Fruit fly (Drosophila melanogaster) whole organism, embryonic: ENCODE measurements around the gene CG33668.
A peak's percentile ranks its signal among the peaks of the same experiment; 100 is the strongest.

ENCODE experiments used
- ATbp ChIP-seq: fragments of 200-800 bp; sonication (Bioruptor generic); optimal IDR thresholded peaks from 2 replicates; lab custom pipeline; 2017; ENCODE audit warnings: missing biosample characterization, mild to moderate bottlenecking, missing genetic modification characterization, missing genetic modification reagents
- Asciz ChIP-seq: fragments of 200-800 bp; sonication (Bioruptor generic); optimal IDR thresholded peaks from 2 replicates; lab custom pipeline; 2017; ENCODE audit warnings: missing biosample characterization, mild to moderate bottlenecking, missing genetic modification characterization, missing genetic modification reagents
- Atf3 ChIP-seq: fragments of 200-800 bp; sonication (Bioruptor generic); optimal IDR thresholded peaks from 3 replicates; lab custom pipeline; 2016; ENCODE audit warnings: missing biosample characterization, missing genetic modification characterization
- CG11093 ChIP-seq: fragments of 200-800 bp; sonication (Bioruptor generic); IDR thresholded peaks from 3 replicates; pipeline ENCODE4 v1.3.6; 2022; ENCODE audit warnings: missing biosample characterization, missing genetic modification characterization
- CG11560 ChIP-seq: fragments of 200-800 bp; sonication (Bioruptor generic); IDR thresholded peaks from 3 replicates; pipeline ENCODE4 v1.3.6; 2022; ENCODE audit warnings: missing biosample characterization, missing genetic modification characterization
- CG13296 ChIP-seq: fragments of 200-800 bp; sonication (Bioruptor generic); optimal IDR thresholded peaks from 3 replicates; lab custom pipeline; 2018; ENCODE audit warnings: missing biosample characterization, mild to moderate bottlenecking, missing genetic modification characterization
- CG13624 ChIP-seq: fragments of 200-800 bp; sonication (Bioruptor generic); optimal IDR thresholded peaks from 2 replicates; lab custom pipeline; 2016; ENCODE audit warnings: missing biosample characterization, missing genetic modification characterization
- CG14014 ChIP-seq: fragments of 200-800 bp; sonication (Bioruptor generic); IDR thresholded peaks from 2 replicates; pipeline ENCODE4 v1.3.6; 2022; ENCODE audit warnings: missing biosample characterization, missing genetic modification characterization
- CG15479 ChIP-seq: fragments of 200-800 bp; sonication (Bioruptor generic); optimal IDR thresholded peaks from 3 replicates; lab custom pipeline; 2019; ENCODE audit warnings: missing biosample characterization, mild to moderate bottlenecking, missing genetic modification characterization, moderate library complexity
- CG1647 ChIP-seq: fragments of 200-800 bp; sonication (Bioruptor generic); optimal IDR thresholded peaks from 3 replicates; lab custom pipeline; 2016; ENCODE audit warnings: missing biosample characterization, missing genetic modification characterization
- CG16815 ChIP-seq: fragments of 200-800 bp; sonication (Bioruptor generic); optimal IDR thresholded peaks from 3 replicates; lab custom pipeline; 2017; ENCODE audit warnings: missing biosample characterization, mild to moderate bottlenecking, missing genetic modification characterization
- CG17568 ChIP-seq: fragments of 200-800 bp; sonication (Bioruptor generic); optimal IDR thresholded peaks from 2 replicates; lab custom pipeline; 2018; ENCODE audit warnings: missing biosample characterization, mild to moderate bottlenecking, missing genetic modification characterization, moderate library complexity
- CG3065 ChIP-seq: fragments of 200-800 bp; sonication (Bioruptor generic); optimal IDR thresholded peaks from 2 replicates; lab custom pipeline; 2016; ENCODE audit warnings: missing biosample characterization, missing genetic modification characterization
- CG31388 ChIP-seq: fragments of 200-800 bp; sonication (Bioruptor generic); optimal IDR thresholded peaks from 2 replicates; lab custom pipeline; 2016; ENCODE audit warnings: missing biosample characterization, missing genetic modification characterization
- CG33213 ChIP-seq: fragments of 200-800 bp; sonication (Bioruptor generic); optimal IDR thresholded peaks from 3 replicates; lab custom pipeline; 2016; ENCODE audit warnings: missing biosample characterization, missing genetic modification characterization
- CG3838 ChIP-seq: fragments of 200-800 bp; sonication (Bioruptor generic); optimal IDR thresholded peaks from 3 replicates; lab custom pipeline; 2016; ENCODE audit warnings: missing biosample characterization, missing genetic modification characterization
- CG4730 ChIP-seq: fragments of 200-800 bp; sonication (Bioruptor generic); IDR thresholded peaks from 2 replicates; pipeline ENCODE4 v1.3.6; 2022; ENCODE audit warnings: missing biosample characterization, missing genetic modification characterization
- CG4854 ChIP-seq: fragments of 200-800 bp; sonication (Bioruptor generic); optimal IDR thresholded peaks from 2 replicates; lab custom pipeline; 2016; ENCODE audit warnings: missing biosample characterization, missing genetic modification characterization, inconsistent platforms
- CG5953 ChIP-seq: fragments of 200-800 bp; sonication (Bioruptor generic); IDR thresholded peaks from 2 replicates; pipeline ENCODE4 v1.3.6; 2022; ENCODE audit warnings: missing biosample characterization, missing genetic modification characterization
- CG6689 ChIP-seq: fragments of 200-800 bp; sonication (Bioruptor generic); IDR thresholded peaks from 2 replicates; pipeline ENCODE4 v1.3.6; 2022; ENCODE audit warnings: missing biosample characterization, missing genetic modification characterization
- CG7839 ChIP-seq: fragments of 200-800 bp; sonication (Bioruptor generic); optimal IDR thresholded peaks from 3 replicates; lab custom pipeline; 2018; ENCODE audit warnings: missing biosample characterization, mild to moderate bottlenecking, missing genetic modification characterization, moderate library complexity
- D19A ChIP-seq: fragments of 200-800 bp; optimal IDR thresholded peaks from 3 replicates; lab custom pipeline; 2019; ENCODE audit warnings: missing biosample characterization, mild to moderate bottlenecking, missing genetic modification characterization, moderate library complexity
- E2f1 ChIP-seq: fragments of 200-800 bp; sonication (Bioruptor generic); IDR thresholded peaks from 2 replicates; pipeline ENCODE4 v1.3.6; 2022; ENCODE audit warnings: missing biosample characterization, missing genetic modification characterization
- ERR ChIP-seq: fragments of 200-800 bp; sonication (Bioruptor generic); optimal IDR thresholded peaks from 2 replicates; lab custom pipeline; 2016; ENCODE audit warnings: missing biosample characterization, missing genetic modification characterization
- Eip74EF ChIP-seq, 2 experiments: fragments of 200-800 bp in 1 of 2; fragments of >200 bp in 1 of 2; sonication (Bioruptor generic) in 1 of 2; optimal IDR thresholded peaks; 2 replicates each; lab custom pipeline; 2017 to 2019; ENCODE audit warnings: missing biosample characterization in 2 of 2, missing genetic modification characterization in 2 of 2, mild to moderate bottlenecking in 1 of 2, moderate library complexity in 1 of 2
- Fer2 ChIP-seq: fragments of 200-800 bp; sonication (Bioruptor generic); optimal IDR thresholded peaks from 2 replicates; lab custom pipeline; 2018; ENCODE audit warnings: missing biosample characterization, mild to moderate bottlenecking, missing genetic modification characterization, moderate library complexity
- Hmr ChIP-seq: fragments of 200-800 bp; sonication (Bioruptor generic); optimal IDR thresholded peaks from 3 replicates; lab custom pipeline; 2017; ENCODE audit warnings: mild to moderate bottlenecking, missing biosample characterization, missing genetic modification reagents, missing genetic modification characterization
- Hr51 ChIP-seq, 2 experiments: fragments of 200-800 bp; sonication (Bioruptor generic); optimal IDR thresholded peaks; 2 replicates in 1 of 2; 3 replicates in 1 of 2; lab custom pipeline; 2016 to 2018; ENCODE audit warnings: missing biosample characterization in 2 of 2, missing genetic modification characterization in 2 of 2, mild to moderate bottlenecking in 1 of 2, moderate library complexity in 1 of 2
- Lim3 ChIP-seq: fragments of 200-800 bp; sonication (Bioruptor generic); IDR thresholded peaks from 2 replicates; pipeline ENCODE4 v1.3.6; 2022; ENCODE audit warnings: missing biosample characterization, missing genetic modification characterization
- Nf-YB ChIP-seq: fragments of 200-800 bp; sonication (Bioruptor generic); optimal IDR thresholded peaks from 3 replicates; lab custom pipeline; 2019; ENCODE audit warnings: missing biosample characterization, mild to moderate bottlenecking, missing genetic modification characterization, moderate library complexity
- Nf-YC ChIP-seq: fragments of 200-800 bp; optimal IDR thresholded peaks from 3 replicates; lab custom pipeline; 2019; ENCODE audit warnings: missing biosample characterization, mild to moderate bottlenecking, missing genetic modification characterization, moderate library complexity
- Scr ChIP-seq: fragments of 200-800 bp; sonication (Bioruptor generic); IDR thresholded peaks from 2 replicates; pipeline ENCODE4 v1.3.6; 2022; ENCODE audit warnings: missing biosample characterization, missing genetic modification characterization; ENCODE audit not compliant: partially characterized antibody
- Sry-δ ChIP-seq: fragments of 200-800 bp; sonication (Bioruptor generic); optimal IDR thresholded peaks from 2 replicates; lab custom pipeline; 2016; ENCODE audit warnings: missing biosample characterization, missing genetic modification characterization
- Ssrp ChIP-seq: fragments of 200-800 bp; sonication (Bioruptor generic); optimal IDR thresholded peaks from 2 replicates; lab custom pipeline; 2018; ENCODE audit warnings: missing biosample characterization, mild to moderate bottlenecking, missing genetic modification characterization, moderate library complexity
- Taf1 ChIP-seq: fragments of 200-800 bp; sonication (Bioruptor generic); IDR thresholded peaks from 2 replicates; pipeline ENCODE4 v1.3.6; 2022; ENCODE audit warnings: missing biosample characterization, missing genetic modification characterization
- Xbp1 ChIP-seq: fragments of 200-800 bp; sonication (Bioruptor generic); optimal IDR thresholded peaks from 3 replicates; lab custom pipeline; 2016; ENCODE audit warnings: missing biosample characterization, mild to moderate bottlenecking, missing genetic modification characterization
- YL-1 ChIP-seq: fragments of 200-800 bp; sonication (Bioruptor generic); optimal IDR thresholded peaks from 3 replicates; lab custom pipeline; 2017; ENCODE audit warnings: missing biosample characterization, mild to moderate bottlenecking, missing genetic modification characterization
- bab2 ChIP-seq: fragments of 200-800 bp; sonication (Bioruptor generic); optimal IDR thresholded peaks from 2 replicates; lab custom pipeline; 2016; ENCODE audit warnings: missing biosample characterization, missing genetic modification characterization
- crp ChIP-seq, 2 experiments: fragments of 200-800 bp; sonication (Bioruptor generic); optimal IDR thresholded peaks; 2 replicates in 1 of 2; 3 replicates in 1 of 2; lab custom pipeline; 2017; ENCODE audit warnings: missing biosample characterization in 2 of 2, missing genetic modification characterization in 2 of 2, mild to moderate bottlenecking in 1 of 2, moderate library complexity in 1 of 2
- cwo ChIP-seq: fragments of 200-800 bp; sonication (Bioruptor generic); optimal IDR thresholded peaks from 3 replicates; lab custom pipeline; 2017; ENCODE audit warnings: missing biosample characterization, missing genetic modification characterization, mild to moderate bottlenecking, moderate library complexity, missing genetic modification reagents
- dmrt11E ChIP-seq: fragments of 200-800 bp; sonication (Bioruptor generic); optimal IDR thresholded peaks from 3 replicates; lab custom pipeline; 2018; ENCODE audit warnings: missing biosample characterization, mild to moderate bottlenecking, missing genetic modification characterization, moderate library complexity
- ken ChIP-seq: fragments of 200-800 bp; sonication (Bioruptor generic); IDR thresholded peaks from 3 replicates; pipeline ENCODE4 v1.3.6; 2022; ENCODE audit warnings: missing biosample characterization, missing genetic modification characterization
- p53 ChIP-seq: fragments of 200-800 bp; sonication (Bioruptor generic); optimal IDR thresholded peaks from 2 replicates; lab custom pipeline; 2016; ENCODE audit warnings: missing biosample characterization, missing genetic modification characterization
- pros ChIP-seq: fragments of 200-800 bp; sonication (Bioruptor generic); optimal IDR thresholded peaks from 3 replicates; lab custom pipeline; 2019; ENCODE audit warnings: missing biosample characterization, mild to moderate bottlenecking, missing genetic modification characterization, moderate library complexity
- pum ChIP-seq: fragments of 200-800 bp; sonication (Bioruptor generic); optimal IDR thresholded peaks from 2 replicates; lab custom pipeline; 2016; ENCODE audit warnings: missing biosample characterization, missing genetic modification characterization
- run ChIP-seq: fragments of 200-800 bp; sonication (Bioruptor generic); optimal IDR thresholded peaks from 3 replicates; lab custom pipeline; 2018; ENCODE audit warnings: missing biosample characterization, mild to moderate bottlenecking, missing genetic modification characterization
- seq ChIP-seq: fragments of 200-800 bp; sonication (Bioruptor generic); IDR thresholded peaks from 2 replicates; pipeline ENCODE4 v1.3.6; 2022; ENCODE audit warnings: missing biosample characterization, missing genetic modification characterization
- tll ChIP-seq, 2 experiments: fragments of 200-800 bp in 1 of 2; fragments of >200 bp in 1 of 2; sonication (Bioruptor generic) in 1 of 2; optimal IDR thresholded peaks; 2 replicates each; lab custom pipeline; 2017 to 2019; ENCODE audit warnings: missing biosample characterization in 2 of 2, missing genetic modification characterization in 2 of 2, mild to moderate bottlenecking in 1 of 2, moderate library complexity in 1 of 2
- tx ChIP-seq: fragments of 200-800 bp; sonication (Bioruptor generic); optimal IDR thresholded peaks from 2 replicates; lab custom pipeline; 2016; ENCODE audit warnings: missing biosample characterization, missing genetic modification characterization
- usp ChIP-seq: fragments of >200 bp; optimal IDR thresholded peaks from 2 replicates; lab custom pipeline; 2017; ENCODE audit warnings: missing biosample characterization, missing genetic modification characterization
- zfh2 ChIP-seq: fragments of 200-800 bp; sonication (Bioruptor generic); optimal IDR thresholded peaks from 2 replicates; lab custom pipeline; 2016; ENCODE audit warnings: missing biosample characterization, missing genetic modification characterization

The CG33668 gene

DNA sequence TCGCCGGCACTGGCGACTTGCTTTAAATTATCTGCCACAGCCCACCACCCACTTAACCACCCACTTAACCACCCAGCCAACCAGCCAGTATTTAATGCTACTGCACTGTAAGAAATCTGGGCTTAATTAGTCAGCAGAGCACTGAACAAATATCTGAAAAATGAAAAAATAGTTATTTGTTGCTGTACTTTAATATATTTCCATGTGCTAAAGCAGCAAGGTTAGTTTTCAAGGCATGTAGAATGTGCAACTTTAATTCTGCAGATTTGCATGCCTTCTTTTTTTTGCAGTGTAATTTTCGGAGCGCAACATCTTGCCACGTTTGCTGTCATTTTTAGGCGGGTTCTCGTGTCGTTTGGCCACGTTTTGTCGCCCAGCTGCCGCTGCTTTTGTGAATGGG is 43.6 kb downstream of the CG33668 start (continued):
- TF ChIP-seq bab2 (GFP tag; lab: Kevin White, UChicago) (peak; percentile 42), Hmr (GFP tag; lab: Kevin White, UChicago) (peak; percentile 67), CG31388 (GFP tag; lab: Kevin White, UChicago) (no peak), CG4854 (GFP tag; lab: Kevin White, UChicago) (no peak), run (tag; lab: Kevin White, UChicago) (no peak), p53 (no peak), Taf1 (no peak), CG7839 (peak; percentile 68), Nf-YC (no peak), seq (GFP tag; lab: Robert Waterston, UW) (peak; percentile 15; the same call in 1 of the 2 replicates), CG3065 (GFP tag; lab: Kevin White, UChicago) (no peak), D19A (tag; lab: Kevin White, UChicago) (peak; percentile 26), zfh2 (peak; percentile 13), CG3838 (no peak), pros (GFP tag; lab: Kevin White, UChicago) (no peak), Eip74EF (GFP tag; optimal IDR thresholded peaks at IDR 0.05; lab: Kevin White, UChicago) (peak in 1 of 2 experiments; percentile 4), E2f1 (peak; percentile 51), ATbp (GFP tag; lab: Kevin White, UChicago) (peak; percentile 34), Hr51 (GFP tag; optimal IDR thresholded peaks at IDR 0.05; lab: Kevin White, UChicago) (peak in 1 of 2 experiments; percentile 48), CG5953 (GFP tag; lab: Robert Waterston, UW) (no peak), crp (GFP tag; optimal IDR thresholded peaks at IDR 0.05; lab: Kevin White, UChicago) (no peak), Fer2 (no peak), ken (GFP tag; lab: Robert Waterston, UW) (no peak), tx (GFP tag; lab: Kevin White, UChicago) (no peak), Nf-YB (no peak), pum (peak; percentile 38), Scr (GFP tag; lab: Robert Waterston, UW) (no peak), cwo (GFP tag; lab: Kevin White, UChicago) (peak; percentile 61), Xbp1 (GFP tag; lab: Kevin White, UChicago) (peak; percentile 41), CG1647 (no peak), CG6689 (GFP tag; lab: Robert Waterston, UW) (peak; percentile 56), CG11560 (tag; lab: Robert Waterston, UW) (peak; percentile 42; the same call in 1 of the 3 replicates), CG4730 (GFP tag; lab: Robert Waterston, UW) (0 out of 2 replicates have a peak, but pooled peaks have one; percentile 29), CG11093 (no peak), CG13296 (GFP tag; lab: Kevin White, UChicago) (peak; percentile 48), CG33213 (GFP tag; lab: Kevin White, UChicago) (no peak), tll (GFP tag; optimal IDR thresholded peaks at IDR 0.05; lab: Kevin White, UChicago) (no peak), Atf3 (GFP tag; lab: Kevin White, UChicago) (no peak), CG17568 (GFP tag; lab: Kevin White, UChicago) (no peak), CG13624 (GFP tag; lab: Kevin White, UChicago) (peak; percentile 51), Asciz (GFP tag; lab: Kevin White, UChicago) (no peak), dmrt11E (tag; lab: Kevin White, UChicago) (no peak), ERR (GFP tag; lab: Kevin White, UChicago) (no peak), CG14014 (GFP tag; lab: Robert Waterston, UW) (peak; percentile 41), YL-1 (GFP tag; lab: Kevin White, UChicago) (no peak), CG16815 (GFP tag; lab: Kevin White, UChicago) (no peak), usp (GFP tag; lab: Kevin White, UChicago) (no peak), CG15479 (GFP tag; lab: Kevin White, UChicago) (no peak), Ssrp (tag; lab: Kevin White, UChicago) (peak; percentile 30), Sry-δ (GFP tag; lab: Kevin White, UChicago) (no peak), Lim3 (GFP tag; lab: Robert Waterston, UW) (no peak)
